Worm (Caenorhabditis elegans) whole organism, early embryonic: ENCODE results near the gene ZK688.10.

Source experiments
- ama-1 ChIP-seq: fragments of 150-350 bp; optimal IDR thresholded peaks from 2 replicates; lab custom pipeline; 2014
- flt-1 ChIP-seq: fragments of 200-800 bp; sonication (Bioruptor generic); IDR thresholded peaks from 2 replicates; pipeline ENCODE4 v1.3.6; 2022; ENCODE audit warnings: missing genetic modification characterization, missing compliant biosample characterization
- tra-4 ChIP-seq: sonication (generic microtip); optimal IDR thresholded peaks from 2 replicates; lab custom pipeline; 2017; ENCODE audit warnings: missing genetic modification characterization, missing compliant biosample characterization

- TF ChIP-seq ama-1 (lab: Kevin White, UChicago) (no peak), flt-1 (GFP tag; lab: Robert Waterston, UW) (no peak), tra-4 (tag; lab: Kevin White, UChicago) (no peak)
Observed at ce11 chrIII:7919823-7920222, 23.0 kb upstream of the ZK688.10 start, which contains the start of gene C29E4.14.
